Worm (Caenorhabditis elegans) whole organism, L3 larva: ENCODE measurements around the gene F56D6.9.
A peak's percentile ranks its signal among the peaks of the same experiment; 100 is the strongest.

Experiments
- R02D3.7 ChIP-seq: fragments of 150-350 bp; optimal IDR thresholded peaks from 2 replicates; lab custom pipeline; 2014; ENCODE audit warnings: missing biosample characterization, missing genetic modification characterization
- ZK546.5 ChIP-seq: sonication (generic microtip); optimal IDR thresholded peaks from 2 replicates; lab custom pipeline; 2017; ENCODE audit warnings: missing biosample characterization, missing genetic modification characterization
- ama-1 ChIP-seq: fragments of 150-350 bp; optimal IDR thresholded peaks from 2 replicates; lab custom pipeline; 2018
- ceh-28 ChIP-seq: fragments of 150-350 bp; optimal IDR thresholded peaks from 2 replicates; lab custom pipeline; 2014; ENCODE audit warnings: missing biosample characterization, missing genetic modification reagents, missing genetic modification characterization
- ceh-82 ChIP-seq: fragments of 150-350 bp; optimal IDR thresholded peaks from 2 replicates; lab custom pipeline; 2014; ENCODE audit warnings: missing biosample characterization, missing genetic modification characterization
- ceh-9 ChIP-seq: sonication (generic microtip); optimal IDR thresholded peaks from 2 replicates; lab custom pipeline; 2018; ENCODE audit warnings: missing biosample characterization, missing genetic modification characterization
- egl-27 ChIP-seq: sonication (generic microtip); optimal IDR thresholded peaks from 4 replicates; lab custom pipeline; 2017; ENCODE audit warnings: missing biosample characterization, missing genetic modification reagents, missing genetic modification characterization
- egl-5 ChIP-seq: fragments of 150-350 bp; optimal IDR thresholded peaks from 2 replicates; lab custom pipeline; 2017; ENCODE audit warnings: missing biosample characterization, missing genetic modification reagents, missing genetic modification characterization, inconsistent platforms
- elt-1 ChIP-seq: fragments of 150-350 bp; optimal IDR thresholded peaks from 2 replicates; lab custom pipeline; 2014; ENCODE audit warnings: missing biosample characterization, missing genetic modification characterization
- elt-2 ChIP-seq: sonication (generic microtip); optimal IDR thresholded peaks from 2 replicates; lab custom pipeline; 2016; ENCODE audit warnings: missing genetic modification reagents, mild to moderate bottlenecking, missing genetic modification characterization, missing compliant biosample characterization
- eor-1 ChIP-seq, 2 experiments: fragments of 150-350 bp; optimal IDR thresholded peaks; 2 replicates each; lab custom pipeline; 2014 to 2018; ENCODE audit warnings: missing biosample characterization in 2 of 2, missing genetic modification characterization in 2 of 2
- fos-1 ChIP-seq: fragments of 150-350 bp; optimal IDR thresholded peaks from 2 replicates; lab custom pipeline; 2014; ENCODE audit warnings: missing biosample characterization, missing genetic modification characterization
- jun-1 ChIP-seq: fragments of 150-350 bp; optimal IDR thresholded peaks from 2 replicates; lab custom pipeline; 2014; ENCODE audit warnings: missing biosample characterization, missing genetic modification reagents, missing genetic modification characterization
- lin-15B ChIP-seq: fragments of 150-350 bp; optimal IDR thresholded peaks from 2 replicates; lab custom pipeline; 2014; ENCODE audit warnings: missing biosample characterization, missing genetic modification characterization
- lin-39 ChIP-seq: fragments of 150-350 bp; optimal IDR thresholded peaks from 2 replicates; lab custom pipeline; 2018; ENCODE audit warnings: missing biosample characterization, missing genetic modification reagents, missing genetic modification characterization
- mml-1 ChIP-seq: fragments of 150-350 bp; sonication (generic microtip); optimal IDR thresholded peaks from 3 replicates; lab custom pipeline; 2014; ENCODE audit warnings: missing biosample characterization, missing genetic modification characterization
- nhr-12 ChIP-seq: fragments of 150-350 bp; optimal IDR thresholded peaks from 2 replicates; lab custom pipeline; 2014; ENCODE audit warnings: missing biosample characterization, missing genetic modification characterization
- nhr-23 ChIP-seq: fragments of 150-350 bp; optimal IDR thresholded peaks from 2 replicates; lab custom pipeline; 2014; ENCODE audit warnings: missing biosample characterization, missing genetic modification reagents, missing genetic modification characterization
- nhr-237 ChIP-seq: fragments of 150-350 bp; optimal IDR thresholded peaks from 2 replicates; lab custom pipeline; 2014; ENCODE audit warnings: missing biosample characterization, missing genetic modification characterization
- nhr-43 ChIP-seq: sonication (generic microtip); optimal IDR thresholded peaks from 2 replicates; lab custom pipeline; 2016; ENCODE audit warnings: mild to moderate bottlenecking, missing genetic modification characterization, missing compliant biosample characterization; ENCODE audit not compliant: poor library complexity, severe bottlenecking
- nhr-67 ChIP-seq: fragments of 150-350 bp; optimal IDR thresholded peaks from 2 replicates; lab custom pipeline; 2014; ENCODE audit warnings: missing biosample characterization, missing genetic modification characterization
- nhr-76 ChIP-seq: fragments of 150-350 bp; sonication (generic microtip); optimal IDR thresholded peaks from 5 replicates; lab custom pipeline; 2014; ENCODE audit warnings: missing biosample characterization, missing genetic modification characterization
- nhr-77 ChIP-seq: fragments of 150-350 bp; optimal IDR thresholded peaks from 2 replicates; lab custom pipeline; 2014; ENCODE audit warnings: missing biosample characterization, missing genetic modification characterization
- pha-4 ChIP-seq: fragments of 150-350 bp; optimal IDR thresholded peaks from 2 replicates; lab custom pipeline; 2014; ENCODE audit warnings: missing biosample characterization, missing genetic modification reagents, missing genetic modification characterization
- pqm-1 ChIP-seq: fragments of 150-350 bp; optimal IDR thresholded peaks from 2 replicates; lab custom pipeline; 2017; ENCODE audit warnings: missing biosample characterization, missing genetic modification characterization, inconsistent platforms
- skn-1 ChIP-seq: fragments of 150-350 bp; optimal IDR thresholded peaks from 2 replicates; lab custom pipeline; 2014; ENCODE audit warnings: missing biosample characterization, missing genetic modification characterization
- snpc-4 ChIP-seq: fragments of 150-350 bp; optimal IDR thresholded peaks from 2 replicates; lab custom pipeline; 2014; ENCODE audit warnings: missing biosample characterization, missing genetic modification characterization
- tbx-2 ChIP-seq: sonication (generic microtip); optimal IDR thresholded peaks from 2 replicates; lab custom pipeline; 2016; ENCODE audit warnings: mild to moderate bottlenecking, missing genetic modification characterization, missing compliant biosample characterization
- unc-39 ChIP-seq: sonication (generic microtip); optimal IDR thresholded peaks from 4 replicates; lab custom pipeline; 2017; ENCODE audit warnings: missing biosample characterization, missing genetic modification characterization
- zag-1 ChIP-seq: fragments of 150-350 bp; optimal IDR thresholded peaks from 2 replicates; lab custom pipeline; 2014; ENCODE audit warnings: missing biosample characterization, missing genetic modification characterization
- ztf-4 ChIP-seq: fragments of 150-350 bp; optimal IDR thresholded peaks from 2 replicates; lab custom pipeline; 2014; ENCODE audit warnings: missing biosample characterization, missing genetic modification characterization

The F56D6.9 gene

DNA sequence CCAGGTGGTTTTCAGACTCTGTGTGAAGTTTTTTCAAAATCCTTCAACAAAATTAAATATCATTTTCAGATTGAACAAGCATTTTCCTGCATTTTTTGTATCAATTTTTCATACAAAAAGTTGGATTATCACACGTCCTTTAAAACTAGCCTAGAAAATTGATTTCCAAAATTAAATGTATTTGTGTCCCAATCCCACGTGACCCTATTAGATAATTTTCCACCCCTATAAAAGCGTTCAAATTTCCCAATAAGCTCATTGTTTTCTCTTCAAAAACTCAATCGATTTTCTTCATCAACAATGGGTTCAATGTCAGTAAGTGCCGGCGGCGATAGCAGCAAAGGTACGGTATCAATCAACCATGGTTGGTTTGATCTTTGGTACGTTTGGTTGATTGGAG is 22.3 kb downstream of the F56D6.9 start, which contains the start of gene F56D6.19:
TSS of gene F56D6.19 (plus strand) at position 301 of the 400 bp plus-strand sequence.
- no peak for TF ChIP-seq ZK546.5
- no peak for TF ChIP-seq egl-5 (tag; lab: Kevin White, UChicago)
- TF ChIP-seq egl-27: no peak

DNA sequence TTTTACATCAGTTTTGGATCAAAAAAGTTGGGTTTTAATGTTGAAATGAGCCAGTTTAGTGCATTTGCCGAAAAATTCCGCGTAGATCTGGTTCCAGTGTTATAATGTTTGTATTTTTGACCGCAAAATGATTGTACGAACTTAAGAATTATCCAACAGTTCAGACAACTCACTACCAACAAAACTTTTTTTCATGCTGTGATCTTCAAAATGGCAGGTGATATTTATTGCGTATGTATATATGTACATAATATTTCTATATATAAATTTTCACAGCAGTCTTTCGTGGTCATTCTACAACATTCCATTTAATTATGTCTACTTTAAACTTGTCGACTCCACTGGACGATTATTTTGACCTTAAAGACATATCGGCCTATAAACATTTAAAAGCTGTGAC is 23.2 kb downstream of the F56D6.9 start, which contains the start of gene srz-20:
TSS of gene srz-20 (plus strand) at position 301 of the 400 bp plus-strand sequence.
- no peak for TF ChIP-seq ama-1 (lab: Kevin White, UChicago)
- TF ChIP-seq unc-39 (tag; lab: Kevin White, UChicago): no peak
- no peak for TF ChIP-seq nhr-67 (tag; lab: Kevin White, UChicago)
- no peak for TF ChIP-seq pqm-1 (tag; lab: Kevin White, UChicago)
- TF ChIP-seq lin-39 (tag; lab: Kevin White, UChicago): no peak
- TF ChIP-seq ztf-4 (tag; lab: Kevin White, UChicago): no peak
- TF ChIP-seq nhr-12: no peak
- TF ChIP-seq, all 47 proteins: peak for 0

DNA sequence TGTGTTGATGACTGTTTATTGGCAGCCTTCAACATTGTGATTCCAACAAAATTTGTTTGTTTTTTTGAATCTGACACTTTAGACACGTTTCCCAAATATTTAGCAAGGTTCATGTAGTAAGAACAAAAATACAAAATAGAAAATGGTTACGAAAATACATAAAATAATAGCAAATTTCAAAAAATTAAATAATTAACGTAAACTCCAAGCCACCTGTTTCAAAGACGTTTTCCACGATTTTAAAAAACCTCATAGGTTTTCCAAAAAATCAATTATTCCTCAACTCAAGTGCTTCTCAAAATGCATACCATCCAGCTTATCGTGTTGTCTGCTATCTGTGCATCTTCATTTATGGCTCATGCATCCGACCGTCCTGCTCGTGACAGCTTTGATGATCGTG is 25.3 kb downstream of the F56D6.9 start, which contains the start of gene F56D6.14:
TSS of gene F56D6.14 (plus strand) at position 301 of the 400 bp plus-strand sequence.
- TF ChIP-seq nhr-43 (tag; lab: Kevin White, UChicago): no peak
- no peak for TF ChIP-seq ceh-82 (tag; lab: Kevin White, UChicago)
- no peak for TF ChIP-seq mml-1 (tag; lab: Kevin White, UChicago)
- TF ChIP-seq ZK546.5: no peak
- no peak for TF ChIP-seq pha-4 (tag; lab: Kevin White, UChicago)

ce11 chrIV:3918160-3918559 is 26.0 kb downstream of the F56D6.9 start, which contains the start of gene F56D6.23:
Gene F56D6.23, plus strand, starts transcription at chrIV:3918460.
- no peak for TF ChIP-seq snpc-4 (tag; lab: Kevin White, UChicago)
- TF ChIP-seq ama-1 (lab: Kevin White, UChicago): no peak

ce11 chrIV:3919506-3919905 is 27.4 kb downstream of the F56D6.9 start, which contains the start of gene srz-19:
Gene srz-19, plus strand, starts transcription at chrIV:3919806.
- TF ChIP-seq nhr-237: no peak
- TF ChIP-seq ceh-9 (tag; lab: Kevin White, UChicago): no peak
- no peak for TF ChIP-seq nhr-23 (tag; lab: Kevin White, UChicago)
- no peak for TF ChIP-seq jun-1
- no peak for TF ChIP-seq egl-27
- no peak for TF ChIP-seq elt-1 (tag; lab: Kevin White, UChicago)
- TF ChIP-seq nhr-77 (tag; lab: Kevin White, UChicago): no peak
- TF ChIP-seq skn-1 (tag; lab: Kevin White, UChicago): no peak
- no peak for TF ChIP-seq zag-1
- no peak for TF ChIP-seq ztf-4 (tag; lab: Kevin White, UChicago)

DNA sequence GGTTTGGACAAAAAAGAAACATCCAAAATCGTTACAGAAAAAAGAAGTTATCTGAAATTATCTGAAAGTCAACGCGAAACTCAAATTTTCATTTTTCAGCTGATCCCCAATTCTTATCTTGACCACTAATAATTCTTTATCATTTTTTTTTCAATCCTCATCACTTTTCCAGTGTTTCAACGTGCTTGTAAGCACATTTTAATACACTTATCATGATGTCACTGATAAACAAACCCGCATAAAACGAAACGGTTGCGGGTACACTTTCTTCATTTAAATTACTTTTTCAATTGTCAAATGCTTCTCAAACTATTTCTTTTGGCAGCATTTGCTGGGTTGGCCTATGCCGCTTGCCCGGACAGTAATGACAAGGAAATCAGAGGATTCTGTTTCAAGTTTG is 29.8 kb downstream of the F56D6.9 start, which contains the start of gene clec-67:
TSS of gene clec-67 (plus strand) at position 268 of the 400 bp plus-strand sequence.
- TF ChIP-seq egl-27: no peak
- TF ChIP-seq ama-1 (lab: Kevin White, UChicago): no peak
- TF ChIP-seq R02D3.7 (tag; lab: Kevin White, UChicago): no peak
- no peak for TF ChIP-seq nhr-23 (tag; lab: Kevin White, UChicago)
- TF ChIP-seq lin-15B (tag; lab: Kevin White, UChicago): no peak
- TF ChIP-seq fos-1 (tag; lab: Kevin White, UChicago): no peak
- no peak for TF ChIP-seq ceh-82 (tag; lab: Kevin White, UChicago)
- no peak for TF ChIP-seq ceh-28 (tag; lab: Kevin White, UChicago)
- no peak for TF ChIP-seq tbx-2 (tag; lab: Kevin White, UChicago)
- peak; percentile 45 for TF ChIP-seq pqm-1 (tag; lab: Kevin White, UChicago)
- TF ChIP-seq pha-4 (tag; lab: Kevin White, UChicago): no peak
- no peak for TF ChIP-seq egl-5 (tag; lab: Kevin White, UChicago)
- peak; percentile 2 for TF ChIP-seq jun-1
- peak; percentile 84 for TF ChIP-seq elt-2 (tag; lab: Kevin White, UChicago)
- no peak for TF ChIP-seq nhr-76
- TF ChIP-seq ZK546.5: no peak
- no peak for TF ChIP-seq eor-1 (tag; optimal IDR thresholded peaks at IDR 0.05; lab: Kevin White, UChicago)
